Fruit fly (Drosophila melanogaster): ENCODE data around the gene CG7148.

The CG7148 gene

dm6 chr3L:21841079-21841478, 9.0 kb upstream of the CG7148 start, which contains the start of gene P5CDh1 (continued):
- TF ChIP-seq Sry-β (GFP tag; optimal IDR thresholded peaks at IDR 0.05) (no peak), gcm (GFP tag; optimal IDR thresholded peaks at IDR 0.05) (no peak), CG6791 (GFP tag; IDR thresholded peaks at IDR 0.05; ENCODE audit: partially characterized antibody) (peak; percentile 83), CG11695 (GFP tag; IDR thresholded peaks at IDR 0.05) (peak; percentile 33; the same call in 1 of the 3 replicates), NfI (GFP tag; optimal IDR thresholded peaks at IDR 0.05) (peak; percentile 61), CG13894 (tag; optimal IDR thresholded peaks at IDR 0.05) (peak; percentile 62), Bteb2 (GFP tag; optimal IDR thresholded peaks at IDR 0.05) (peak; percentile 24), emc (GFP tag; optimal IDR thresholded peaks at IDR 0.05) (no peak), MESR4 (GFP tag; optimal IDR thresholded peaks at IDR 0.05) (peak; percentile 35), CG9932 (GFP tag; IDR thresholded peaks at IDR 0.05) (peak; percentile 76), cwo (GFP tag; optimal IDR thresholded peaks at IDR 0.05) (peak; percentile 0), PHDP (tag; optimal IDR thresholded peaks at IDR 0.05) (peak; percentile 8), Dip3 (GFP tag; optimal IDR thresholded peaks at IDR 0.05) (peak; percentile 1), slbo (GFP tag; IDR thresholded peaks at IDR 0.05) (peak; percentile 59; the same call in 1 of the 2 replicates), CG10543 (GFP tag; optimal IDR thresholded peaks at IDR 0.05) (no peak), CG2129 (GFP tag; IDR thresholded peaks at IDR 0.05; ENCODE audit: partially characterized antibody) (peak; percentile 58), amos (GFP tag; IDR thresholded peaks at IDR 0.05; ENCODE audit: partially characterized antibody) (peak; percentile 91), gro (GFP tag; optimal IDR thresholded peaks at IDR 0.05) (peak; percentile 54), vfl (GFP tag; optimal IDR thresholded peaks at IDR 0.05) (peak; percentile 15), CG2120 (GFP tag; optimal IDR thresholded peaks at IDR 0.05) (peak; percentile 55), ro (GFP tag; IDR thresholded peaks at IDR 0.05) (no peak), ems (GFP tag; optimal IDR thresholded peaks at IDR 0.05) (peak; percentile 47), nau (GFP tag; optimal IDR thresholded peaks at IDR 0.05) (no peak), CG9817 (tag; optimal IDR thresholded peaks at IDR 0.05) (peak; percentile 37), Trl (optimal IDR thresholded peaks at IDR 0.05) (no peak), Trl (GFP tag; optimal IDR thresholded peaks at IDR 0.05) (no peak), Dad (GFP tag; optimal IDR thresholded peaks at IDR 0.05) (peak; percentile 30), br (optimal IDR thresholded peaks at IDR 0.05) (no peak), CG11504 (tag; optimal IDR thresholded peaks at IDR 0.05) (peak; percentile 19), Lim3 (GFP tag; IDR thresholded peaks at IDR 0.05) (no peak), Hr51 (GFP tag; optimal IDR thresholded peaks at IDR 0.05) (peak in 1 of 2 experiments; percentile 51), B-H2 (GFP tag; optimal IDR thresholded peaks at IDR 0.05) (peak; percentile 54), CG16779 (GFP tag; IDR thresholded peaks at IDR 0.05) (no peak), nerfin-2 (GFP tag; IDR thresholded peaks at IDR 0.05; ENCODE audit: partially characterized antibody) (peak; percentile 86), lab (GFP tag; optimal IDR thresholded peaks at IDR 0.05) (peak; percentile 62), tx (GFP tag; optimal IDR thresholded peaks at IDR 0.05) (peak; percentile 31), CG5245 (GFP tag; optimal IDR thresholded peaks at IDR 0.05) (no peak), unc-4 (GFP tag; IDR thresholded peaks at IDR 0.05; ENCODE audit: partially characterized antibody) (peak; percentile 91), CG11247 (GFP tag; IDR thresholded peaks at IDR 0.05) (peak; percentile 58; the same call in 1 of the 2 replicates), peb (GFP tag; IDR thresholded peaks at IDR 0.05) (no peak), Fer3 (tag; optimal IDR thresholded peaks at IDR 0.05) (peak; percentile 33), Hsf (GFP tag; optimal IDR thresholded peaks at IDR 0.05) (peak; percentile 25), trh (GFP tag; optimal IDR thresholded peaks at IDR 0.05) (no peak), zen2 (GFP tag; IDR thresholded peaks at IDR 0.05; ENCODE audit: partially characterized antibody) (peak; percentile 94), CG7556 (GFP tag; optimal IDR thresholded peaks at IDR 0.05) (no peak), CG3281 (GFP tag; optimal IDR thresholded peaks at IDR 0.05) (no peak), scrt (GFP tag; optimal IDR thresholded peaks at IDR 0.05) (no peak), CG9797 (GFP tag; optimal IDR thresholded peaks at IDR 0.05) (peak; percentile 22), wek (GFP tag; optimal IDR thresholded peaks at IDR 0.05) (peak; percentile 18), Atf-2 (GFP tag; optimal IDR thresholded peaks at IDR 0.05) (no peak)
